Fruit fly (Drosophila melanogaster) whole organism, embryonic: ENCODE measurements around the gene CG7656.

Experiments used
- Ada2b ChIP-seq: fragments of 200-800 bp; sonication (Bioruptor generic); IDR thresholded peaks from 2 replicates; pipeline ENCODE4 v1.3.6; 2022; ENCODE audit warnings: missing biosample characterization, missing genetic modification characterization
- Bdp1 ChIP-seq: fragments of 200-800 bp; sonication (Bioruptor generic); optimal IDR thresholded peaks from 3 replicates; lab custom pipeline; 2016; ENCODE audit warnings: missing biosample characterization, missing genetic modification characterization
- CG10209 ChIP-seq: fragments of 200-800 bp; sonication (Bioruptor generic); optimal IDR thresholded peaks from 3 replicates; lab custom pipeline; 2017; ENCODE audit warnings: missing biosample characterization, mild to moderate bottlenecking, missing genetic modification characterization, missing genetic modification reagents
- CG10959 ChIP-seq: fragments of 200-800 bp; sonication (Bioruptor generic); IDR thresholded peaks from 2 replicates; pipeline ENCODE4 v1.3.6; 2022; ENCODE audit warnings: missing biosample characterization, missing genetic modification characterization
- CG11456 ChIP-seq: fragments of 200-800 bp; sonication (Bioruptor generic); IDR thresholded peaks from 3 replicates; pipeline ENCODE4 v1.3.6; 2022; ENCODE audit warnings: missing biosample characterization, missing genetic modification characterization
- CG12942 ChIP-seq: fragments of 200-800 bp; sonication (Bioruptor generic); optimal IDR thresholded peaks from 3 replicates; lab custom pipeline; 2016; ENCODE audit warnings: missing biosample characterization, missing genetic modification characterization
- CG13287 ChIP-seq: fragments of 200-800 bp; sonication (Bioruptor generic); IDR thresholded peaks from 2 replicates; pipeline ENCODE4 v1.3.6; 2022; ENCODE audit warnings: missing biosample characterization, missing genetic modification characterization; ENCODE audit not compliant: partially characterized antibody
- CG15514 ChIP-seq: fragments of 200-800 bp; sonication (Bioruptor generic); optimal IDR thresholded peaks from 3 replicates; lab custom pipeline; 2017; ENCODE audit warnings: missing biosample characterization, missing genetic modification characterization, mild to moderate bottlenecking, moderate library complexity, missing genetic modification reagents
- CG16813 ChIP-seq: fragments of 200-800 bp; sonication (Bioruptor generic); IDR thresholded peaks from 3 replicates; pipeline ENCODE4 v1.3.6; 2022; ENCODE audit warnings: missing biosample characterization, missing genetic modification characterization; ENCODE audit not compliant: partially characterized antibody
- CG31224 ChIP-seq: fragments of 200-800 bp; sonication (Bioruptor generic); IDR thresholded peaks from 2 replicates; pipeline ENCODE4 v1.3.6; 2022; ENCODE audit warnings: missing biosample characterization, missing genetic modification characterization
- CG32772 ChIP-seq: fragments of 200-800 bp; sonication (Bioruptor generic); IDR thresholded peaks from 2 replicates; pipeline ENCODE4 v1.3.6; 2022; ENCODE audit warnings: missing biosample characterization, missing genetic modification characterization
- CG34376 ChIP-seq: fragments of 200-800 bp; sonication (Bioruptor generic); optimal IDR thresholded peaks from 2 replicates; lab custom pipeline; 2018; ENCODE audit warnings: missing biosample characterization, mild to moderate bottlenecking, missing genetic modification characterization
- CG3847 ChIP-seq: fragments of 200-800 bp; sonication (Bioruptor generic); IDR thresholded peaks from 2 replicates; pipeline ENCODE4 v1.3.6; 2022; ENCODE audit warnings: missing biosample characterization, missing genetic modification characterization
- CG4854 ChIP-seq: fragments of 200-800 bp; sonication (Bioruptor generic); optimal IDR thresholded peaks from 2 replicates; lab custom pipeline; 2016; ENCODE audit warnings: missing biosample characterization, missing genetic modification characterization, inconsistent platforms
- CG6683 ChIP-seq: fragments of 200-800 bp; sonication (Bioruptor generic); optimal IDR thresholded peaks from 2 replicates; lab custom pipeline; 2017; ENCODE audit warnings: missing biosample characterization, mild to moderate bottlenecking, missing genetic modification characterization, missing genetic modification reagents
- CG7357 ChIP-seq: fragments of 200-800 bp; sonication (Bioruptor generic); IDR thresholded peaks from 3 replicates; pipeline ENCODE4 v1.3.6; 2022; ENCODE audit warnings: missing biosample characterization, missing genetic modification characterization
- CG7556 ChIP-seq: fragments of 200-800 bp; sonication (Bioruptor generic); optimal IDR thresholded peaks from 2 replicates; lab custom pipeline; 2017; ENCODE audit warnings: missing biosample characterization, mild to moderate bottlenecking, missing genetic modification characterization
- CG8359 ChIP-seq: fragments of 200-800 bp; sonication (Bioruptor generic); optimal IDR thresholded peaks from 2 replicates; lab custom pipeline; 2017; ENCODE audit warnings: missing biosample characterization, mild to moderate bottlenecking, missing genetic modification characterization, borderline replicate concordance
- CG9727 ChIP-seq: fragments of 200-800 bp; sonication (Bioruptor generic); optimal IDR thresholded peaks from 3 replicates; lab custom pipeline; 2017; ENCODE audit warnings: missing biosample characterization, mild to moderate bottlenecking, missing genetic modification characterization
- CHES-1-like ChIP-seq: fragments of 200-800 bp; sonication (Bioruptor generic); optimal IDR thresholded peaks from 2 replicates; lab custom pipeline; 2016; ENCODE audit warnings: missing biosample characterization, missing genetic modification characterization
- E2f2 ChIP-seq: fragments of 200-800 bp; sonication (Bioruptor generic); IDR thresholded peaks from 2 replicates; pipeline ENCODE4 v1.3.6; 2022; ENCODE audit warnings: missing biosample characterization, missing genetic modification characterization
- Eip74EF ChIP-seq, 2 experiments: fragments of 200-800 bp in 1 of 2; fragments of >200 bp in 1 of 2; sonication (Bioruptor generic) in 1 of 2; optimal IDR thresholded peaks; 2 replicates each; lab custom pipeline; 2017 to 2019; ENCODE audit warnings: missing biosample characterization in 2 of 2, missing genetic modification characterization in 2 of 2, mild to moderate bottlenecking in 1 of 2, moderate library complexity in 1 of 2
- Ets65A ChIP-seq: fragments of 200-800 bp; sonication (Bioruptor generic); peaks from one replicate; lab custom pipeline; 2016; ENCODE audit warnings: missing biosample characterization, missing genetic modification characterization
- H15 ChIP-seq: fragments of 200-800 bp; sonication (Bioruptor generic); IDR thresholded peaks from 3 replicates; pipeline ENCODE4 v1.3.6; 2022; ENCODE audit warnings: missing biosample characterization, missing genetic modification characterization
- Hsf ChIP-seq: fragments of 200-800 bp; sonication (Bioruptor generic); optimal IDR thresholded peaks from 3 replicates; lab custom pipeline; 2016; ENCODE audit warnings: missing biosample characterization, missing genetic modification characterization
- Max ChIP-seq: fragments of 200-800 bp; sonication (Bioruptor generic); optimal IDR thresholded peaks from 2 replicates; lab custom pipeline; 2016; ENCODE audit warnings: missing biosample characterization, mild to moderate bottlenecking, missing genetic modification characterization
- NC2β ChIP-seq: fragments of 200-800 bp; sonication (Bioruptor generic); optimal IDR thresholded peaks from 2 replicates; lab custom pipeline; 2016; ENCODE audit warnings: missing biosample characterization, missing genetic modification characterization
- Neu2 ChIP-seq: fragments of 200-800 bp; sonication (Bioruptor generic); optimal IDR thresholded peaks from 3 replicates; lab custom pipeline; 2016; ENCODE audit warnings: missing biosample characterization, missing genetic modification characterization, borderline replicate concordance
- chinmo ChIP-seq: fragments of 200-800 bp; sonication (Bioruptor generic); IDR thresholded peaks from 4 replicates; pipeline ENCODE4 v1.3.6; 2022; ENCODE audit warnings: missing biosample characterization, missing genetic modification characterization; ENCODE audit not compliant: partially characterized antibody
- crp ChIP-seq, 2 experiments: fragments of 200-800 bp; sonication (Bioruptor generic); optimal IDR thresholded peaks; 2 replicates in 1 of 2; 3 replicates in 1 of 2; lab custom pipeline; 2017; ENCODE audit warnings: missing biosample characterization in 2 of 2, missing genetic modification characterization in 2 of 2, mild to moderate bottlenecking in 1 of 2, moderate library complexity in 1 of 2
- dm ChIP-seq: fragments of 200-800 bp; sonication (Bioruptor generic); optimal IDR thresholded peaks from 3 replicates; lab custom pipeline; 2016; ENCODE audit warnings: missing biosample characterization, missing genetic modification characterization
- ems ChIP-seq: fragments of 200-800 bp; sonication (Bioruptor generic); optimal IDR thresholded peaks from 3 replicates; lab custom pipeline; 2016; ENCODE audit warnings: missing biosample characterization, missing genetic modification characterization
- exex ChIP-seq: fragments of 200-800 bp; sonication (Bioruptor generic); optimal IDR thresholded peaks from 4 replicates; lab custom pipeline; 2018; ENCODE audit warnings: missing biosample characterization, mild to moderate bottlenecking, missing genetic modification characterization, moderate library complexity
- gcm ChIP-seq: fragments of 200-800 bp; sonication (Bioruptor generic); optimal IDR thresholded peaks from 2 replicates; lab custom pipeline; 2019; ENCODE audit warnings: missing biosample characterization, mild to moderate bottlenecking, missing genetic modification characterization, moderate library complexity
- grn ChIP-seq: fragments of 200-800 bp; sonication (Bioruptor generic); optimal IDR thresholded peaks from 3 replicates; lab custom pipeline; 2017; ENCODE audit warnings: missing biosample characterization, missing genetic modification characterization
- gt ChIP-seq: fragments of 200-800 bp; sonication (Bioruptor generic); IDR thresholded peaks from 2 replicates; pipeline ENCODE4 v1.3.6; 2022; ENCODE audit warnings: missing biosample characterization, missing genetic modification characterization
- hkb ChIP-seq, 2 experiments: fragments of 200-800 bp in 1 of 2; fragments of >200 bp in 1 of 2; sonication (Bioruptor generic) in 1 of 2; IDR thresholded peaks in 1 of 2; optimal IDR thresholded peaks in 1 of 2; 2 replicates each; pipeline versions ENCODE4 v1.3.6 to Lab custom; 2017 to 2022; ENCODE audit warnings: missing biosample characterization in 1 of 2, missing genetic modification characterization in 1 of 2
- jing ChIP-seq: fragments of 200-800 bp; sonication (Bioruptor generic); optimal IDR thresholded peaks from 2 replicates; lab custom pipeline; 2018; ENCODE audit warnings: missing biosample characterization, mild to moderate bottlenecking, missing genetic modification characterization
- jumu ChIP-seq: fragments of 200-800 bp; sonication (Bioruptor generic); optimal IDR thresholded peaks from 3 replicates; lab custom pipeline; 2016; ENCODE audit warnings: missing biosample characterization, missing genetic modification characterization
- lola ChIP-seq, 3 experiments: fragments of >200 bp in 2 of 3; fragments of 200-800 bp in 1 of 3; sonication (Bioruptor generic) in 1 of 3; optimal IDR thresholded peaks; 2 replicates each; lab custom pipeline; 2017 to 2019; ENCODE audit warnings: missing biosample characterization in 3 of 3, missing genetic modification characterization in 3 of 3, mild to moderate bottlenecking in 1 of 3, moderate library complexity in 1 of 3
- nom ChIP-seq: fragments of 200-800 bp; sonication (Bioruptor generic); optimal IDR thresholded peaks from 2 replicates; lab custom pipeline; 2017; ENCODE audit warnings: missing biosample characterization, missing genetic modification characterization, mild to moderate bottlenecking, moderate library complexity, missing genetic modification reagents
- pan ChIP-seq, 4 experiments: fragments of >200 bp in 3 of 4; fragments of 200-800 bp in 1 of 4; sonication (Bioruptor generic) in 1 of 4; optimal IDR thresholded peaks in 3 of 4; IDR thresholded peaks in 1 of 4; 2 replicates each; pipeline versions ENCODE4 v1.3.6 to Lab custom; 2017 to 2022; ENCODE audit warnings: missing biosample characterization in 2 of 4, missing genetic modification characterization in 2 of 4, mixed read lengths in 1 of 4
- sna ChIP-seq: fragments of 200-800 bp; sonication (Bioruptor generic); IDR thresholded peaks from 2 replicates; pipeline ENCODE4 v1.3.6; 2022; ENCODE audit warnings: missing biosample characterization, missing genetic modification characterization; ENCODE audit not compliant: partially characterized antibody
- sug ChIP-seq: fragments of 200-800 bp; optimal IDR thresholded peaks from 2 replicates; lab custom pipeline; 2019; ENCODE audit warnings: missing biosample characterization, mild to moderate bottlenecking, missing genetic modification characterization, moderate library complexity
- trem ChIP-seq: fragments of 200-800 bp; optimal IDR thresholded peaks from 3 replicates; lab custom pipeline; 2019; ENCODE audit warnings: missing biosample characterization, mild to moderate bottlenecking, missing genetic modification characterization, moderate library complexity
- tup ChIP-seq: fragments of 200-800 bp; sonication (Bioruptor generic); optimal IDR thresholded peaks from 2 replicates; lab custom pipeline; 2016; ENCODE audit warnings: missing biosample characterization, mild to moderate bottlenecking, missing genetic modification characterization, moderate library complexity
- vvl ChIP-seq: fragments of 200-800 bp; sonication (Bioruptor generic); IDR thresholded peaks from 2 replicates; pipeline ENCODE4 v1.3.6; 2022; ENCODE audit warnings: missing biosample characterization, missing genetic modification characterization

The CG7656 gene

dm6 chr3L:15592536-15593260, 4.7 kb upstream of the CG7656 start (continued):
- TF ChIP-seq CG34376 (GFP tag; lab: Kevin White, UChicago), result no peak
- TF ChIP-seq Ada2b (GFP tag; lab: Robert Waterston, UW), result 0 out of 2 replicates have a peak, but pooled peaks have one; percentile 17
- peak; percentile 62 for TF ChIP-seq CG7556 (GFP tag; lab: Kevin White, UChicago)
- TF ChIP-seq vvl (GFP tag; lab: Robert Waterston, UW), result 0 out of 2 replicates have a peak, but pooled peaks have one; percentile 36
- TF ChIP-seq jumu, result no peak
- peak; percentile 30; the same call in 1 of the 2 replicates for TF ChIP-seq E2f2 (GFP tag; lab: Robert Waterston, UW)
- peak in 1 of 3 experiments; percentile 29 for TF ChIP-seq lola (GFP tag; optimal IDR thresholded peaks at IDR 0.05; lab: Kevin White, UChicago)
- no peak for TF ChIP-seq Neu2 (GFP tag; lab: Kevin White, UChicago)
- peak; percentile 7 for TF ChIP-seq exex (tag; lab: Kevin White, UChicago)
- TF ChIP-seq Max (GFP tag; lab: Kevin White, UChicago), result no peak
- no peak for TF ChIP-seq sna (GFP tag; lab: Robert Waterston, UW)
- no peak for TF ChIP-seq grn
- no peak for TF ChIP-seq CHES-1-like (GFP tag; lab: Kevin White, UChicago)
- no peak for TF ChIP-seq CG13287 (GFP tag; lab: Robert Waterston, UW)
- TF ChIP-seq ems (GFP tag; lab: Kevin White, UChicago), result no peak
- TF ChIP-seq NC2β, result no peak
- peak; percentile 4 for TF ChIP-seq CG8359 (GFP tag; lab: Kevin White, UChicago)
- no peak for TF ChIP-seq crp (GFP tag; optimal IDR thresholded peaks at IDR 0.05; lab: Kevin White, UChicago)
- TF ChIP-seq chinmo (GFP tag; lab: Robert Waterston, UW), result no peak
- no peak for TF ChIP-seq CG7357 (GFP tag; lab: Robert Waterston, UW)
- peak; percentile 69 for TF ChIP-seq CG9727 (GFP tag; lab: Kevin White, UChicago)
- TF ChIP-seq jing (GFP tag; lab: Kevin White, UChicago), result no peak
- no peak for TF ChIP-seq CG12942
- no peak for TF ChIP-seq gt (GFP tag; lab: Robert Waterston, UW)
- TF ChIP-seq CG6683 (GFP tag; lab: Kevin White, UChicago), result peak; percentile 45
- TF ChIP-seq CG4854 (GFP tag; lab: Kevin White, UChicago), result no peak
- TF ChIP-seq CG11456 (GFP tag; lab: Robert Waterston, UW), result no peak
- peak; percentile 60 for TF ChIP-seq gcm (GFP tag; lab: Kevin White, UChicago)
- TF ChIP-seq sug (tag; lab: Kevin White, UChicago), result peak; percentile 16
- no peak for TF ChIP-seq CG10959
- TF ChIP-seq Eip74EF (GFP tag; optimal IDR thresholded peaks at IDR 0.05; lab: Kevin White, UChicago), result peak in 1 of 2 experiments; percentile 28
- TF ChIP-seq CG10209 (GFP tag; lab: Kevin White, UChicago), result peak; percentile 69
- TF ChIP-seq hkb (optimal IDR thresholded peaks at IDR 0.05; lab: Kevin White, UChicago), result no peak
- peak; percentile 69 for TF ChIP-seq hkb (GFP tag; IDR thresholded peaks at IDR 0.05; lab: Robert Waterston, UW)
- no peak for TF ChIP-seq pan (optimal IDR thresholded peaks at IDR 0.05; lab: Kevin White, UChicago)
- peak in 1 of 2 experiments; percentile 72 for TF ChIP-seq pan (GFP tag; optimal IDR thresholded peaks at IDR 0.05 in 1 of 2, IDR thresholded peaks at IDR 0.05 in 1 of 2)
- no peak for TF ChIP-seq CG16813 (GFP tag; lab: Robert Waterston, UW)
- no peak for TF ChIP-seq tup
- TF ChIP-seq CG31224 (GFP tag; lab: Robert Waterston, UW), result no peak
- peak; percentile 32 for TF ChIP-seq CG15514 (GFP tag; lab: Kevin White, UChicago)
- no peak for TF ChIP-seq Ets65A (GFP tag; lab: Kevin White, UChicago)
- no peak for TF ChIP-seq H15 (GFP tag; lab: Robert Waterston, UW)
- TF ChIP-seq nom, result no peak
- TF ChIP-seq dm, result no peak
- TF ChIP-seq CG32772, result no peak
- no peak for TF ChIP-seq Hsf (GFP tag; lab: Kevin White, UChicago)
- no peak for TF ChIP-seq Bdp1 (GFP tag; lab: Kevin White, UChicago)
- TF ChIP-seq trem (tag; lab: Kevin White, UChicago), result peak; percentile 32
- TF ChIP-seq CG3847 (GFP tag; lab: Robert Waterston, UW), result peak; percentile 36
